Fruit fly (Drosophila melanogaster) S2 (cell line): ENCODE measurements around the gene CG42780.

Experiments
- CG8478 ChIP-seq: fragments of >200 bp; optimal IDR thresholded peaks from 2 replicates; lab custom pipeline; 2018
- CTCF ChIP-seq, 2 experiments: fragments of >200 bp; optimal IDR thresholded peaks; 2 replicates each; lab custom pipeline; 2018

CG42780 gene

DNA sequence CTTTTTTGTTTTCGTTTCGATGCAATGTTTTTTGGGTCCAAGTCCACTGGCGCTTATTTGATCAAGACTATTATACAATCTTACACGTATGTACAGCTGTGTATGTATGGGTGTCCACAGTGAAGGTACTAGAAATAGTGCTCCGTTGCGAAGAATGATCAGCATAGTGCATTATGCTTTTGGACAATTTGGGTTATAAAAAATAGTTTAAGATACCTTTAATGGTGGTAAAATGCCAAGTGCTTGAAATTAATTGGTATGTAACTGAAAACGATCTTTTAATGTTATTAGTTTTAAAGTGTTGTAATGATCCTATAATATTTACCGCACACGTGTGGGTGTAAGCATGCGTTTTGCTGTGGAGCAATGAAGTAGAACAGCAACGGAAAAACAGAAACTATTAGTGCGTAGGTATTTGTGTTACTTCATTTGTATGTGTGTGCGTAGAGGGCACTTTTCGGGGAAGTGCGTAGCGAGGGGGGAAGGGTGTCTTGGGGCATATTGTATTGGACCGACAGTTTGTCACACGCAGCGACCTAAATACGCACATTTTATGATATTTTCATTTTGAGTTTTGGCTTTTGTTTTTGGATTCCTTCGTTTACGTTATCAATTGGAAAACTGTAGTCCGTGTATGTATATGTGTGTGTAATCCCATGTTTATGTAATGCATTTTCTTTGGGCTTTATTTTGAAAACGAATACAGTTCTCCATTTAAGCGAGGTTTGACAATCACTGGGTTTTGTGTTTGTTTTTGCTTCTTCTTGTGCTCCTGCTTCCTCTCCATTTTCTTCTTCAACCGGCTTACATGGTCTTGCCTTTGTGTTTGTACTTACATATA lies 4.3 kb upstream of the CG42780 start:
- TF ChIP-seq CG8478 (lab: Kevin White, UChicago), result no peak
- TF ChIP-seq CTCF (optimal IDR thresholded peaks at IDR 0.05; lab: Kevin White, UChicago), result no peak

DNA sequence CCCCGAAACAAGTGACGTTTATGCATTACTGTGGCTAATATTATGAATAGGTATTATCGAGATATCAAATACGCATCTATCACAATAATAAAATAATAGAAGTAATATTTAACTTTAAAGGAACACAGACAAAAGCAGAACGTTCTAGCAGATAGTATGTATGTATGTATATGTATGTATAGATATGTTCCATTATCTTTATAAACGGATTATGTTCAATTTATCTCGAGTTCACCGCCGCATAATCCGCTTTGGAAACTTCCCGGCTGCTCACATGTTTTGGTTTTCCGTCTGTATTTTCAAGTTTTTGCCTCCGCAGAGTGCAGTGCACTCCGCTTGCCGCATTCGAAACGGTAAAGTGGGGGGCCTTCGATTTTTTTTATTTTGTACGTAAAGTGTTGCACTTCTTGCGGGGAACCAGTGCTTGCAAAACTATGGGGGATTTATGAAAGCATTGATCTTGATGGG lies 3.6 kb upstream of the CG42780 start:
- TF ChIP-seq CTCF (optimal IDR thresholded peaks at IDR 0.05; lab: Kevin White, UChicago) (no peak), CG8478 (lab: Kevin White, UChicago) (no peak)

DNA sequence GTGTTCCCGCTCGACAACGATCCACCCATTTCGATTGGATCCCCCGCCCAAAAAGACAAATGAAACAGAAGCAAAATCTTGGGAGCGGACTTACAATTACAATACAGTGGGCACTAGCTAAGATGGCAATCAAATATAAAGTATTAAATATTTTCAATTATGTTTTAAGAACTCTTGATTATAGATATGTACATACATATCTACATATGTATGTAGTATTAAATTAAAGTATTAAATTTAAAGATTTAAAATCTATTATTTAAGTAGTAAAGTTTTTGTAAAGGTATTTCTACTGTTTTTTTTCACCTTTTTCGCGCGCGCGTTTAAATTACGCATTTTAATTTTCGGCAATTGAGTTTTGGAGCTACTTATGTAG lies 2.8 kb upstream of the CG42780 start:
- TF ChIP-seq CTCF (optimal IDR thresholded peaks at IDR 0.05; lab: Kevin White, UChicago) (no peak), CG8478 (lab: Kevin White, UChicago) (no peak)

DNA sequence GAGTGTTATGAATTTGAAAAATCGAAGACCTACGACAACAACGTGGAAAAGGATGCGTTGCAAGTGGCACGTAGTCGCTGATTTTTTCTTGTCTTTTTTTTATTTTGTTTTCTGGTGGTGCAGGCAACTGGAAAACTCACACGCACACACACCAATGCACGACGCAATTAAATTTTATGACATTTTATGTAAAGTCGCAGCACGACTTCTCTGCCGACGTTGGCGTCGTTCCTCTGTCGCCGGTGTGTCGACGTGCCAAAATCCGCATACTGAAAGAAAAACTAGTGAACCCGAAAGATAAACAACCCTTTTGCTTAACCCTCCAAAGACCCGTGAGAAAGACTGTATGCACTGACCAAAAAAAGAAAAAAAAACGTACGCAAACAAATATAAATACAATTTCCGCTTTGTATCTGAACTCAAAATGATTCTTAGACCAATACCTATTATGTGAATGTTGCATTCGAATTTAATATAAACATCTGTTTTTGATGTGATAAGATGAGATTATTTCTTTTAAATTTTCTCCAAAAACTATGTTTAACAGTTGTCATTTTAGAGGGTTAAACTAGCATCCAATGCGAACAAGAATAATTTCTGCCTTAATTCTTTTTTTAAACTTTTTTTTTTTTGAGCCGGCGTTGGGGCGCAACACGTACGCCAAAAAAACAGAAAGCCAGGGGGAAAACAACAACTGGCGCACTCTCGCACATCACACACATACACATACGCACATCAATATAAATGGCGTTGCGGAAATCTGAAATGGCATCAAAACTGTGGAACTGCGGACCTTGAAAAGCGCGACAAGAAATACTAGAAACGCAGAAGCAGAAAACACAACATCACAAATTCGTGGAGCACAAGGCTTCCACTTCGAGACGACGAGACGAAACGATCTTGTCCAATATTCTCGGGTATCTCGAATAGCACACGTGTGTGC lies 2.1 kb upstream of the CG42780 start:
- TF ChIP-seq CTCF (optimal IDR thresholded peaks at IDR 0.05; lab: Kevin White, UChicago) (no peak), CG8478 (lab: Kevin White, UChicago) (no peak)

DNA sequence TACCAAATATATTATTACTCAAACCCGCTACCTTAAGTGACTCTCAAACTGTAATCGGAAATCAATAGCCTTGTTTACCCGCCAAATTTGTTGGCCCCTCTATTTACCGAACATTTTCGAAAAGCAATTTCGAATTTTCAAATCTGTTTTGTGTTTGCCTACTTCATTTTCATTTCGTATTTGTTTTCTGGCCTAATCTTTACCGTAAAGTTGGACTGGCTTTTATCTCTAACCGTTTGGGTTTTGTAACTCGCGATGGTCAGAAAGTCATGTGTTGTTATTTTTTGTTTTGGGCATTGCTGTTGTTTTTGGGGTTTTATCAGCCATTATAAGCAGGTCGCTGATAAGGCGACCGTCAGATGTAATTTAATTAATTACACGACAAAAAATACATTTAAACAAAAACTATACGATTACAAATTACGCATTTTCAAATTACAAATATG lies 1.3 kb upstream of the CG42780 start:
- TF ChIP-seq CG8478 (lab: Kevin White, UChicago), result no peak
- no peak for TF ChIP-seq CTCF (optimal IDR thresholded peaks at IDR 0.05; lab: Kevin White, UChicago)

DNA sequence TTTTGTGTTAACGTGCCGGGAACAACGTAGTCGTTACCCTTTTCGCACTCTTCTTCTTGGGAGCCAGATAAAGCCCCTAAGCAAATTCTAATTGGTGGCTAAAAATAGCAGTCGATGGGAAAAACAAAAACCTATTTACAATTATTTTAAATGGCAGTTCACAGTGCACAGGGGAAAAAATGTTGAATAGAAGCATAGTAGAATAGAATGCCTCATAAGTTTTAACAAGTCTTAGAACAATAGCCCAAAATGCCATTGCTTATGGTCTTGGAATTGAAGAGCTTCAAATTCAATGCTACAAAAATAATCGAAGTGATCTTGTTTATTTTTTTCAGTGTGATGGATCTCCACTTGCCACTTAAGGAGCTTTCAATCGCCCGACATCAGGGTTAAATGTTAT lies 502 bp upstream of the CG42780 start:
- TF ChIP-seq CTCF (optimal IDR thresholded peaks at IDR 0.05; lab: Kevin White, UChicago) (no peak), CG8478 (lab: Kevin White, UChicago) (no peak)

DNA sequence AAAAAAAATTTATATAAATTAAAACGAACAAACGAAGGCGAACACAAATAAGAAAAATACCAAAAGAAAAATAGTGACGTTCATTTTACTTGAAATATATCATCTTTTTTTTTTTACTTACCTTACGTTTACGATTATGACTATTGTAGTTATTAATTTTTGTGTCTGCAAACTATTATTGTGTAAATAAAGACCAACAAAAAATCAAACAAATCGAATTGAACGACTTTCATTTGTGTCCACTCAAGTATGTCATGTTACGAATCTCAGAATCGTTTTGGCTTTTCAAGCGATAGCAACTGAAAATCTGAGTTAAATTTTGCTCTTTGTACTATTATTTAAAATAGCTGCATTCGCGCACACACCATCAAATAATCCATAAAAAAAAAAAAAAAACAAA lies 3.2 kb downstream of the CG42780 start, which contains the start of gene Acsf3:
Acsf3 (plus strand) TSS at position 301 of the 400 bp plus-strand sequence.
- TF ChIP-seq CG8478 (lab: Kevin White, UChicago) (no peak), CTCF (optimal IDR thresholded peaks at IDR 0.05; lab: Kevin White, UChicago) (no peak)

DNA sequence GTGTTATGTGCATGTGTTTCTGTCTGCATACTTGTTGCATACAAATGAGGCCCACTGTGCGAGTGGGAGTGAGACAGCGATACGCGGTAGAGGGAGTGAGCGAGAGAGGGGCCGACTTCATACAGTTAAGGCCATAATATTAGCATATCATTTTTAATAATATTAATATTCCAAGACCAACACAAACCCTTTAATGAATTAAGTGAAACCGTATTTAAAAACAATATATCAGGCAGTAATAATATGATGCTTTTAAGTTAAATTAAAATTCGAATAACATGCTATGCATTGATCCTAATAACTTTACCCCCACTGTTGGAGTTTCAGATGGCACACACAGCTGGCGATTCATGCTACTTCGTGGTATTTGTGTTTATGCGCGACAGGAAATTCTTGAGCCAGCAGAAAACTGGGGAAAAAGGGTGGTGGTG lies 7.2 kb downstream of the CG42780 start:
- TF ChIP-seq CG8478 (lab: Kevin White, UChicago) (no peak), CTCF (optimal IDR thresholded peaks at IDR 0.05; lab: Kevin White, UChicago) (no peak)

DNA sequence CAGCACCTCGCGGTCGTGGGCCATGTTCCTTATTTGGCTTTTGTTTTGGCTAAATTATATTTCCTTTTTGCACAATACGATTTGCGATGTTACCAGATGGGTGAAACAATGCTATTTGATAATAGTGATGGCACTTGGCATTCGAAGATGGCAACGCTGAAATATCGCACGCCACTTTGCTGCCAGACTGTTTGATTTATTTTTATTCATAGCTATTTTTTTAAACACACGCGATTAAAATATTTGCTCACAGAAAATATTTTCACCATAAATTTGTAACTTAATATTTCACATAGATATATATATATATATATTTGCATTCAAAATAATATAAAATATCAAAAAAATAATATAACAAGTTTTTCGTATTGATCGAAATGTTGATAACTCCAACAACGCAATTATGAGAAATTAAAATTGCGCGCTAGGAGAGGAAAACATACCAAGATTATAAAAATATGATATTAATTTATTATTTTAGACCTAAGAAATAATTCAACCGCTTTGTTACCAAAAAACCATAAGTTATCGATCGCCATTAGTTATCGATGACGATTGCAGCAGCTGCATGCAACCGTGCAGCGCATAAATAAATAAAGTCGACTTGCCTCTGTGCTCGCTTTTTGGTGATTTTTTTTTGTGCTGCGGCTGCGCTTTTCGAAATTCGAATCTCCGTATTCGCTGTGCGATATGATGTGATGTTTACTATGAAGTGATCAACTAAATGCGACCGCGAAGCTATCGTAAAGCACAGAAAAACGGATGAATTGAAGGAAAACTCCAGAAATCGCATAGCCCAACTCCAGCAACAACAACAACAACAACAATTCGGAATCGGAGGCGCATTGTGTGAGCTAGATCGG lies 8.1 kb downstream of the CG42780 start, which contains the start of the genes Atg5 and Dok:
Atg5 (minus strand) TSS at position 122 of the 863 bp plus-strand sequence.
Dok (plus strand) TSS at position 566 of the 863 bp plus-strand sequence.
- TF ChIP-seq CTCF (optimal IDR thresholded peaks at IDR 0.05; lab: Kevin White, UChicago), result peak in 1 of 2 experiments; percentile 26
- TF ChIP-seq CG8478 (lab: Kevin White, UChicago), result no peak

DNA sequence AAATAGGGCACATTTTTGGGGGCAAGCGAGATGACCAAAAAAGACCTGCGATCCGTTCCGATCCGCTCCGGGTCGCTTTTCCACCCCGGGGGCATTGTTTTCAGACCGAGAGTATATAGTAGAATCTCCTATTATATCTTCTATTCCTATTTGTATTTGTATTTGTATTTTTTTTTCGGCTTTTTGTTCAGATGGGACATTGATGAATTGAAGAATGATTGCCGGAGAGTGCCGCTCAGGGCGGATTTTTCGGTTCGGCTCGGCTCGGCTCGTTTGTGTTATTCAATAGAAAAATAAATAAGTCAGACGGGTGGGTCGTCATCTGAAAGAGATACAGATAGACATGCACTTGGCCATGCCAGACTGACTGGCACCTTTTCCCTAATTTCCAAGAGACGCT lies 10.2 kb downstream of the CG42780 start:
- TF ChIP-seq CTCF (optimal IDR thresholded peaks at IDR 0.05; lab: Kevin White, UChicago) (no peak), CG8478 (lab: Kevin White, UChicago) (no peak)

DNA sequence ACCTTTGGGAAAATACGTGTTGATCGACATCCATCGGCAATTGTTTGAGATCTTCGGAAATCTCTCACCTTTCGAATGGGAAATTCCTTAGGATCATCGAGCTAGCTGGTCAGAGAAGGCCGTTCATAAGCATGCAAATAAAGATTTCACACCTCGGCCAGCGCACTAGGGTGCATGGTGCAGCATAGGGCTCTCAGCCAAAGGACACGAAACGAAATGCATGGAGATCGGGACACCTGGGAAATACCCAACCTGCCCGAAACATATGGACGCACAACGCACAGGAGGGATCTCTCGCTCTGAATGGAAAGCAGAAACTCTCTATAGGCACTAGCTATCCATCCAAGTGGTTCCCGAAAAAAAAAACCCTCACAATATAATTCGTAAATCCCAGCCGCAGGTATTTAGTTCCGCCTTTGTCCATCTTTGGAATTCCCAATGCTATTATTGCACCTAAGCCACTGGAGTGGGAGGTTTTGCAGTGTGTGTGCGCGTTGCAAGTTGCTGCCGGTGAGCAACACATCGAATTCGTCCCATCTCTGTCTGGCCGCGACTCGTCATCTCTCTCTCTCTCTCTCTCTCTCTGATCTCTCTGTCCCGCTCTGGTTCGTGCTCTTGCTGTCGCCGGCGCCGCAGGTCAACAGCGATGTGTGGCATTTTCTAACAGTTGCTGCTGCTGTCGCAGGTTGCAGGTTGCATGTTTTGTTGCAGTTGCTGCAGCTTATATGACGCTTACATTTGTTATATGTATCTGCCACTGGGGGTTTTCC lies 11.4 kb downstream of the CG42780 start:
- TF ChIP-seq CTCF (optimal IDR thresholded peaks at IDR 0.05; lab: Kevin White, UChicago), result peak in 1 of 2 experiments; percentile 41
- TF ChIP-seq CG8478 (lab: Kevin White, UChicago), result no peak

DNA sequence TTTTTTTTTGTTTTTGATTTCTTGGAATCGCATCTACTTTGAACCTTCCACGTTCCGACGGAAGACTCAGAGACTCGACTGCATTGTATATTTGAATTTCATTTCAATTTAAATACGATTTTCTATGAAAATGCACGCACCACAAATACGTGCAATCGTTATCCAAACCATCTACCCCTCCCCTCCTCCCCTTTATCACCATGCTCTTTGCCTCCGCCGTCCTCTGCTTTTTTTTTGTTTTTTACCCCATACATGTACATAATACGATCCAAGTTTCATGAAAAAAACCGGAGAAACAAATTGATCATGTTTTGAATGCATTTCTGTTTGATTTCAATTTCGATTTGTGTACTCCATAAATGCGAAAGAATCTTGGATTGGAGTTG lies 12.3 kb downstream of the CG42780 start:
- TF ChIP-seq CG8478 (lab: Kevin White, UChicago) (no peak), CTCF (optimal IDR thresholded peaks at IDR 0.05; lab: Kevin White, UChicago) (no peak)
